Fruit fly (Drosophila melanogaster): Measurements from ENCODE around the gene CG7049.

dm6 chr3L:171729-172128 is 4.3 kb downstream of the CG7049 start:
- TF ChIP-seq CG10543 (GFP tag; optimal IDR thresholded peaks at IDR 0.05) (no peak), CG2202 (tag; optimal IDR thresholded peaks at IDR 0.05) (no peak), crp (GFP tag; optimal IDR thresholded peaks at IDR 0.05) (no peak), Hr51 (GFP tag; optimal IDR thresholded peaks at IDR 0.05) (no peak), CG31224 (GFP tag; IDR thresholded peaks at IDR 0.05) (no peak), ham (GFP tag; IDR thresholded peaks at IDR 0.05) (no peak), CG9609 (GFP tag; optimal IDR thresholded peaks at IDR 0.05) (no peak), amos (GFP tag; IDR thresholded peaks at IDR 0.05; ENCODE audit: partially characterized antibody) (no peak), zfh1 (GFP tag; IDR thresholded peaks at IDR 0.05) (no peak), CG6175 (GFP tag; IDR thresholded peaks at IDR 0.05) (no peak), CG8388 (GFP tag; optimal IDR thresholded peaks at IDR 0.05) (no peak), caup (GFP tag; optimal IDR thresholded peaks at IDR 0.05; ENCODE audit: severe bottlenecking) (no peak), CG18476 (GFP tag; optimal IDR thresholded peaks at IDR 0.05) (no peak), zfh2 (GFP tag; optimal IDR thresholded peaks at IDR 0.05) (no peak)
